Worm (Caenorhabditis elegans): ENCODE measurements around the gene syg-2.
A peak's percentile ranks its signal among the peaks of the same experiment; 100 is the strongest.

The syg-2 gene

ce11 chrX:14699866-14700265, 45.1 kb downstream of the syg-2 start, which contains the start of gene hch-1:
Gene hch-1 (minus strand): TSS chrX:14699977.
- TF ChIP-seq unc-62 (GFP tag; optimal IDR thresholded peaks at IDR 0.05 in 1 of 2) (peak in 1 of 2 experiments; percentile 80), unc-62 (tag; optimal IDR thresholded peaks at IDR 0.05) (no peak), spr-3 (GFP tag; optimal IDR thresholded peaks at IDR 0.05) (no peak)

- TF ChIP-seq aha-1 (tag) (peak; percentile 38), egl-43 (GFP tag; IDR thresholded peaks at IDR 0.05) (0 out of 2 replicates have a peak, but pooled peaks have one; percentile 32), snpc-1.2 (GFP tag; IDR thresholded peaks at IDR 0.05) (no peak), dmd-6 (GFP tag; IDR thresholded peaks at IDR 0.05) (no peak)
These were observed 46.7 kb downstream of the syg-2 start, which contains the start of gene F40E10.5 for ce11 chrX:14701490-14701889. Gene F40E10.5 (plus strand): TSS chrX:14701790.

ce11 chrX:14704933-14705332, 50.2 kb downstream of the syg-2 start:
- no peak for TF ChIP-seq egl-27 (tag; optimal IDR thresholded peaks at IDR 0.05)
- TF ChIP-seq unc-39 (tag; optimal IDR thresholded peaks at IDR 0.05) = no peak
- TF ChIP-seq spr-3 (GFP tag; optimal IDR thresholded peaks at IDR 0.05) = no peak
- TF ChIP-seq ceh-20 (GFP tag; IDR thresholded peaks at IDR 0.05) = no peak
- TF ChIP-seq madf-5 (GFP tag; IDR thresholded peaks at IDR 0.05) = no peak
- peak; percentile 28 for TF ChIP-seq aha-1 (tag)
- TF ChIP-seq nhr-28 (tag; optimal IDR thresholded peaks at IDR 0.05) = no peak
- TF ChIP-seq zip-2 (tag; optimal IDR thresholded peaks at IDR 0.05) = no peak
- peak; percentile 14; the same call in 1 of the 2 replicates for TF ChIP-seq egl-43 (GFP tag; IDR thresholded peaks at IDR 0.05)
- TF ChIP-seq lim-7 (GFP tag; IDR thresholded peaks at IDR 0.05) = no peak
- TF ChIP-seq T20F7.1 (GFP tag; optimal IDR thresholded peaks at IDR 0.05) = no peak
- no peak for TF ChIP-seq rbr-2 (tag; optimal IDR thresholded peaks at IDR 0.05)
- no peak for TF ChIP-seq mdt-29 (GFP tag; IDR thresholded peaks at IDR 0.05)

ce11 chrX:14706698-14707285, 52.0 kb downstream of the syg-2 start, which contains the start of gene tmem-184:
Gene tmem-184 (minus strand): TSS chrX:14706861.
- TF ChIP-seq mxl-2 (GFP tag; conservative IDR thresholded peaks at IDR 0.05) = no peak
- TF ChIP-seq gei-8 (GFP tag; optimal IDR thresholded peaks at IDR 0.05) = no peak
- TF ChIP-seq lin-38 (GFP tag; IDR thresholded peaks at IDR 0.05) = peak; percentile 49
- peak; percentile 62 for TF ChIP-seq nhr-77 (tag; optimal IDR thresholded peaks at IDR 0.05)
- TF ChIP-seq egl-27 (tag; optimal IDR thresholded peaks at IDR 0.05) = no peak
- peak in 1 of 2 experiments; percentile 90 for TF ChIP-seq daf-16 (GFP tag; optimal IDR thresholded peaks at IDR 0.05)
- peak; percentile 94 for TF ChIP-seq daf-16 (tag; optimal IDR thresholded peaks at IDR 0.05)
- peak; percentile 9 for TF ChIP-seq pqm-1 (tag; optimal IDR thresholded peaks at IDR 0.05)
- 0 out of 2 replicates have a peak, but pooled peaks have one; percentile 22 for TF ChIP-seq zfp-3 (GFP tag; conservative IDR thresholded peaks at IDR 0.05)
- peak; percentile 29 for TF ChIP-seq mxl-3 (GFP tag; optimal IDR thresholded peaks at IDR 0.05)
- TF ChIP-seq set-16 (GFP tag; IDR thresholded peaks at IDR 0.05) = no peak
- TF ChIP-seq dmd-6 (GFP tag; IDR thresholded peaks at IDR 0.05) = peak; percentile 97
- TF ChIP-seq mdl-1 (tag; optimal IDR thresholded peaks at IDR 0.05) = peak in 1 of 2 experiments; percentile 24
- TF ChIP-seq fos-1 (tag; optimal IDR thresholded peaks at IDR 0.05) = no peak
- no peak for TF ChIP-seq lin-1 (GFP tag; IDR thresholded peaks at IDR 0.05)
- TF ChIP-seq zfp-2 (tag; optimal IDR thresholded peaks at IDR 0.05) = no peak
- 0 out of 2 replicates have a peak, but pooled peaks have one; percentile 11 for TF ChIP-seq vab-7 (GFP tag; IDR thresholded peaks at IDR 0.05)
- no peak for TF ChIP-seq arid-1 (GFP tag; conservative IDR thresholded peaks at IDR 0.05)
- TF ChIP-seq tra-1 (GFP tag; IDR thresholded peaks at IDR 0.05) = peak; percentile 94
- no peak for TF ChIP-seq nhr-10 (tag; optimal IDR thresholded peaks at IDR 0.05)
- peak; percentile 2 for TF ChIP-seq nhr-76 (tag; optimal IDR thresholded peaks at IDR 0.05)
- peak; percentile 75 for TF ChIP-seq dve-1 (tag; optimal IDR thresholded peaks at IDR 0.05; ENCODE audit: insufficient read depth)
- peak; percentile 9 for TF ChIP-seq lin-13 (GFP tag; optimal IDR thresholded peaks at IDR 0.05)
- no peak for TF ChIP-seq lir-3 (tag; optimal IDR thresholded peaks at IDR 0.05)
- peak; percentile 52; the same call in 1 of the 2 replicates for TF ChIP-seq php-3 (GFP tag; IDR thresholded peaks at IDR 0.05)
- peak; percentile 54; the same call in 1 of the 2 replicates for TF ChIP-seq pha-4 (GFP tag; IDR thresholded peaks at IDR 0.05)
- TF ChIP-seq pha-4 (tag; optimal IDR thresholded peaks at IDR 0.05) = no peak
- peak; percentile 36 for TF ChIP-seq nhr-102 (tag; optimal IDR thresholded peaks at IDR 0.05)
- TF ChIP-seq ceh-32 (tag; optimal IDR thresholded peaks at IDR 0.05; ENCODE audit: poor library complexity) = no peak
- TF ChIP-seq ctbp-1 (GFP tag; IDR thresholded peaks at IDR 0.05) = no peak
- peak; percentile 91 for TF ChIP-seq aha-1 (tag)
- no peak for TF ChIP-seq nhr-111 (GFP tag; optimal IDR thresholded peaks at IDR 0.05)

Data from whole organism, L4 larva.